Worm (Caenorhabditis elegans) whole organism, midembryonic: ENCODE data around the gene ldb-1.

Experiments
- T22C8.4 ChIP-seq: fragments of 200-800 bp; sonication (Bioruptor generic); IDR thresholded peaks from 2 replicates; pipeline ENCODE4 v1.3.6; 2022; ENCODE audit warnings: missing genetic modification characterization, missing compliant biosample characterization
- cog-1 ChIP-seq: sonication (generic microtip); optimal IDR thresholded peaks from 2 replicates; lab custom pipeline; 2016; ENCODE audit warnings: missing genetic modification characterization, missing compliant biosample characterization
- flt-1 ChIP-seq: fragments of 200-800 bp; sonication (Bioruptor generic); IDR thresholded peaks from 2 replicates; pipeline ENCODE4 v1.3.6; 2022; ENCODE audit warnings: missing genetic modification characterization, missing compliant biosample characterization
- klf-2 ChIP-seq: fragments of 200-800 bp; sonication (Bioruptor generic); conservative IDR thresholded peaks from 2 replicates; pipeline ENCODE4 v1.3.6; 2022; ENCODE audit warnings: missing genetic modification reagents, missing genetic modification characterization, missing compliant biosample characterization
- med-1 ChIP-seq: sonication (generic microtip); optimal IDR thresholded peaks from 2 replicates; lab custom pipeline; 2017; ENCODE audit warnings: missing genetic modification characterization, mild to moderate bottlenecking, missing compliant biosample characterization, antibody characterized with exemption, missing genetic modification reagents; ENCODE audit not compliant: insufficient read depth
- ref-1 ChIP-seq: fragments of 200-800 bp; sonication (Bioruptor generic); conservative IDR thresholded peaks from 2 replicates; pipeline ENCODE4 v1.3.6; 2022; ENCODE audit warnings: missing genetic modification reagents, missing genetic modification characterization, missing compliant biosample characterization
- tab-1 ChIP-seq: fragments of 200-800 bp; sonication (Bioruptor generic); IDR thresholded peaks from 2 replicates; pipeline ENCODE4 v1.3.6; 2022; ENCODE audit warnings: missing genetic modification characterization, missing compliant biosample characterization

DNA sequence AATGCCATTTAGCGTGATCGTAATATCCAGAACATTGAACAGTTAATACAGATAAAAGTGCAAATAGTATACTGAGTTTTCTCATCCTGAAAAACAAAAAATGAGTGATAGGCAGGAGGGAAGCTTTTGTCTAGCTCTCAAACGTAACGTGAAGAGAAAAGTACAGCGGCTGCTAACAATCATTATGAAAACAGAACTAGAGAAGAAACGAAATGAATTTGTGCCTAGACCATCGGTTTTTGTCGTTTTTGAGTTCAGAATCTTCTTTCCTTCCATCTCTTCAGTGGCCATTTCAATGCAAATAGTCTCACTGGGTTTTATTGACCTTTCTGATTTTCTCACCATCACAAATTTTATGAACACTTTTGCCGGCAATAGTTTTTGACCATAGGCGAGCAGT is 56.4 kb downstream of the ldb-1 start, which contains the start of gene W04G3.7:
- no peak for TF ChIP-seq klf-2 (GFP tag; lab: Robert Waterston, UW)
- TF ChIP-seq cog-1 (tag; lab: Kevin White, UChicago), result no peak
- no peak for TF ChIP-seq flt-1 (GFP tag; lab: Robert Waterston, UW)
- TF ChIP-seq T22C8.4 (GFP tag; lab: Robert Waterston, UW), result no peak
- no peak for TF ChIP-seq ref-1 (GFP tag; lab: Robert Waterston, UW)
- no peak for TF ChIP-seq med-1
- TF ChIP-seq tab-1 (GFP tag; lab: Robert Waterston, UW), result no peak
